Fruit fly (Drosophila melanogaster) whole organism, adult: ENCODE data around the gene mbf1.

Experiments
- CG11617 ChIP-seq: fragments of 200-800 bp; sonication (Bioruptor generic); optimal IDR thresholded peaks from 2 replicates; lab custom pipeline; 2017; ENCODE audit warnings: mild to moderate bottlenecking, missing biosample characterization, missing genetic modification reagents, missing genetic modification characterization
- CG12768 ChIP-seq: fragments of 200-800 bp; sonication (Bioruptor generic); optimal IDR thresholded peaks from 2 replicates; lab custom pipeline; 2017; ENCODE audit warnings: missing biosample characterization, missing genetic modification characterization, mild to moderate bottlenecking, moderate library complexity, missing genetic modification reagents
- CG14711 ChIP-seq: fragments of 200-800 bp; sonication (Bioruptor generic); optimal IDR thresholded peaks from 2 replicates; lab custom pipeline; 2018; ENCODE audit warnings: missing biosample characterization, mild to moderate bottlenecking, missing genetic modification characterization, moderate library complexity
- CG1620 ChIP-seq: fragments of 200-800 bp; sonication (Bioruptor generic); optimal IDR thresholded peaks from 2 replicates; lab custom pipeline; 2016; ENCODE audit warnings: missing biosample characterization, missing genetic modification characterization
- CG33017 ChIP-seq: fragments of 200-800 bp; sonication (Bioruptor generic); optimal IDR thresholded peaks from 2 replicates; lab custom pipeline; 2018; ENCODE audit warnings: missing biosample characterization, mild to moderate bottlenecking, missing genetic modification characterization, moderate library complexity
- CG5204 ChIP-seq: fragments of 200-800 bp; sonication (Bioruptor generic); optimal IDR thresholded peaks from 2 replicates; lab custom pipeline; 2016; ENCODE audit warnings: missing biosample characterization, missing genetic modification characterization
- CG7045 ChIP-seq: fragments of 200-800 bp; sonication (Bioruptor generic); optimal IDR thresholded peaks from 2 replicates; lab custom pipeline; 2017; ENCODE audit warnings: missing biosample characterization, mild to moderate bottlenecking, missing genetic modification characterization
- CG7101 ChIP-seq: fragments of 200-800 bp; sonication (Bioruptor generic); optimal IDR thresholded peaks from 2 replicates; lab custom pipeline; 2018; ENCODE audit warnings: missing biosample characterization, mild to moderate bottlenecking, missing genetic modification characterization, moderate library complexity
- Clk ChIP-seq: fragments of 200-800 bp; sonication (Bioruptor generic); optimal IDR thresholded peaks from 2 replicates; lab custom pipeline; 2017; ENCODE audit warnings: missing biosample characterization, missing genetic modification characterization
- Crg-1 ChIP-seq: fragments of 200-800 bp; sonication (Bioruptor generic); optimal IDR thresholded peaks from 2 replicates; lab custom pipeline; 2016; ENCODE audit warnings: missing biosample characterization, missing genetic modification characterization
- Hr96 ChIP-seq: fragments of 200-800 bp; sonication (Bioruptor generic); optimal IDR thresholded peaks from 2 replicates; lab custom pipeline; 2016; ENCODE audit warnings: missing biosample characterization, missing genetic modification characterization
- Mnt ChIP-seq: fragments of 200-800 bp; sonication (Bioruptor generic); optimal IDR thresholded peaks from 2 replicates; lab custom pipeline; 2016; ENCODE audit warnings: missing biosample characterization, mild to moderate bottlenecking, missing genetic modification characterization
- bab1 ChIP-seq: fragments of 200-800 bp; sonication (Bioruptor generic); optimal IDR thresholded peaks from 3 replicates; lab custom pipeline; 2019; ENCODE audit warnings: missing biosample characterization, mild to moderate bottlenecking, missing genetic modification characterization, moderate library complexity
- cic ChIP-seq: fragments of 200-800 bp; sonication (Bioruptor generic); optimal IDR thresholded peaks from 2 replicates; lab custom pipeline; 2017; ENCODE audit warnings: missing biosample characterization, mild to moderate bottlenecking, missing genetic modification characterization, moderate library complexity
- cnc ChIP-seq, 2 experiments: fragments of >200 bp; optimal IDR thresholded peaks; 2 replicates each; lab custom pipeline; 2017
- kay ChIP-seq: fragments of 200-800 bp; sonication (Bioruptor generic); peaks from one replicate; lab custom pipeline; 2016; ENCODE audit warnings: missing biosample characterization, missing genetic modification characterization, borderline replicate concordance
- ovo ChIP-seq: fragments of 200-800 bp; sonication (Bioruptor generic); optimal IDR thresholded peaks from 2 replicates; lab custom pipeline; 2016; ENCODE audit warnings: missing biosample characterization, missing genetic modification characterization
- pad ChIP-seq: fragments of 200-800 bp; sonication (Bioruptor generic); optimal IDR thresholded peaks from 3 replicates; lab custom pipeline; 2017; ENCODE audit warnings: missing biosample characterization, missing genetic modification characterization, mild to moderate bottlenecking, moderate library complexity, missing genetic modification reagents
- tj ChIP-seq: fragments of 200-800 bp; sonication (Bioruptor generic); optimal IDR thresholded peaks from 3 replicates; lab custom pipeline; 2017; ENCODE audit warnings: missing biosample characterization, mild to moderate bottlenecking, missing genetic modification characterization, moderate library complexity
- toe ChIP-seq: fragments of 200-800 bp; sonication (Bioruptor generic); optimal IDR thresholded peaks from 2 replicates; lab custom pipeline; 2016; ENCODE audit warnings: missing biosample characterization, missing genetic modification characterization

Gene mbf1

dm6 chr3L:16556523-16556922, 17.7 kb upstream of the mbf1 start, which contains the start of gene CG4229:
Gene CG4229 (plus strand): TSS chr3L:16556823.
- TF ChIP-seq cic (GFP tag; lab: Kevin White, UChicago) (no peak), ovo (GFP tag; lab: Kevin White, UChicago) (no peak), CG33017 (no peak), Crg-1 (GFP tag; lab: Kevin White, UChicago) (no peak)

DNA sequence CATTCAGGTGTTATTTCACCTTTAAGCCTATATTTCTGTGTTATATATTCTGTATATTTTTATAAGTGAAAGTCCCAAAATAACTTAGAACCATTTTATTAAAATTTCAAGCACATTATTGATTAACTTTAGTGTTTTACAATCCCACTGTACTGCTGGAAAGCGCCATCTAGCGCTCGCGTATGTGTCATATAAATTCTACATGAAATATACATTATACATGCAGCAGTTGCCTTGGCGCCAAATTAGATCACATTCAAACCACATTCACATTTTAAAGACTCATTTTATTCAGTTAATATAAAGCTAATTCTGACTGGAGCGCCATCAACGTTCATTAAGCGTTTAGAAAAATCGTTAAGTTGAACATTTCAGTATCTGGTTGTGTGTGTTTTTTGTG, 10.9 kb upstream of the mbf1 start:
- no peak for TF ChIP-seq CG33017
- TF ChIP-seq cnc (optimal IDR thresholded peaks at IDR 0.05; lab: Kevin White, UChicago) = no peak
- no peak for TF ChIP-seq kay (GFP tag; lab: Kevin White, UChicago)
- TF ChIP-seq Mnt (GFP tag; lab: Kevin White, UChicago) = no peak
- no peak for TF ChIP-seq tj (GFP tag; lab: Kevin White, UChicago)
- TF ChIP-seq CG14711 (tag; lab: Kevin White, UChicago) = no peak
- TF ChIP-seq toe = no peak
- no peak for TF ChIP-seq Crg-1 (GFP tag; lab: Kevin White, UChicago)
- TF ChIP-seq Hr96 = no peak
- no peak for TF ChIP-seq cic (GFP tag; lab: Kevin White, UChicago)
- no peak for TF ChIP-seq CG5204 (GFP tag; lab: Kevin White, UChicago)
- TF ChIP-seq bab1 (GFP tag; lab: Kevin White, UChicago) = no peak

DNA sequence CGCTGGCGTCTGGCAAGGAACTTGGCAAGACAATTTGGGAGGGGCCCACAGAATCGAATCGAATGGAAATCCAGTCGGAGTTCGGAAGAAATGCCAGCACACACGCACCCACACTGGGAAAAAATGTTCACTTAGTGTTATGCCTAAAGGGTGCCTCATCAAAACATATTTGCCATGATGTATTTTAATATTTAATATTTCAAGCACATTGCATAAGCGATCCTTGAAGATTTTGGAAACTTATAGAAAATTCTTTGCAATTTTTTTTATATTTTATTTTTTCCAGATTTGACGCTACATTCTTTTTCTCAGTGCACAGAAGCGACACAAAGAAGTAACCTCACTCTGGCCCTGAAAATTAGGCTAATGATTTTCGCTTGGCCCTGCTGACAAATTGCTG, 8.1 kb upstream of the mbf1 start:
- TF ChIP-seq pad (GFP tag; lab: Kevin White, UChicago) (no peak), CG11617 (GFP tag; lab: Kevin White, UChicago) (no peak), CG7045 (no peak), cnc (optimal IDR thresholded peaks at IDR 0.05; lab: Kevin White, UChicago) (no peak), CG33017 (no peak), CG1620 (GFP tag; lab: Kevin White, UChicago) (no peak), cic (GFP tag; lab: Kevin White, UChicago) (no peak), Clk (GFP tag; lab: Kevin White, UChicago) (no peak), Hr96 (no peak), ovo (GFP tag; lab: Kevin White, UChicago) (no peak), Crg-1 (GFP tag; lab: Kevin White, UChicago) (no peak), CG12768 (GFP tag; lab: Kevin White, UChicago) (no peak), Mnt (GFP tag; lab: Kevin White, UChicago) (no peak), kay (GFP tag; lab: Kevin White, UChicago) (no peak)

dm6 chr3L:16566700-16567221, 7.5 kb upstream of the mbf1 start, which contains the start of gene UQCR-6.4L:
Gene UQCR-6.4L (plus strand): TSS chr3L:16566750.
- no peak for TF ChIP-seq Crg-1 (GFP tag; lab: Kevin White, UChicago)
- no peak for TF ChIP-seq pad (GFP tag; lab: Kevin White, UChicago)
- no peak for TF ChIP-seq tj (GFP tag; lab: Kevin White, UChicago)
- no peak for TF ChIP-seq CG33017
- no peak for TF ChIP-seq kay (GFP tag; lab: Kevin White, UChicago)
- no peak for TF ChIP-seq cic (GFP tag; lab: Kevin White, UChicago)
- TF ChIP-seq Mnt (GFP tag; lab: Kevin White, UChicago) = no peak
- no peak for TF ChIP-seq Clk (GFP tag; lab: Kevin White, UChicago)
- TF ChIP-seq ovo (GFP tag; lab: Kevin White, UChicago) = no peak
- no peak for TF ChIP-seq bab1 (GFP tag; lab: Kevin White, UChicago)
- no peak for TF ChIP-seq CG12768 (GFP tag; lab: Kevin White, UChicago)

DNA sequence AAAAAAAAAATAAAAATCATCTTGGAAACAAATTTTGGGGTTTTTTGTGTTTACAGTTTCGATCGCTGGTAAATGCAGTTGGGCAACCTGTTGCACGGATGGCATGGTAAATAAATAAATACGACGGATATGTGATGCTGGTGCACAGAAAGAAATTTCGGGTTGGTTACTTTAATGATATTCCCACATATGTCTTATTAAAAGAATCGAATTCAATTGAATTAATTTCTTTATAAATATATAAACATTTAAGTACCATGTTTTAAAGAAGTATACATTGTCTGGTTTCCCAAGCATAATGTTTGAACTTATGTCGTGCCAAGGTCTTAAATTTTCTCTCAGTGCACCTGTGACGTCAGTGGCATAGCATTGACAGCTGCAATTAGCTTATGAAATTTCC, 6.7 kb upstream of the mbf1 start:
- TF ChIP-seq cnc (optimal IDR thresholded peaks at IDR 0.05; lab: Kevin White, UChicago) (no peak), CG12768 (GFP tag; lab: Kevin White, UChicago) (no peak)

dm6 chr3L:16569456-16569855, 4.8 kb upstream of the mbf1 start:
- TF ChIP-seq tj (GFP tag; lab: Kevin White, UChicago) = no peak
- no peak for TF ChIP-seq CG7045
- no peak for TF ChIP-seq CG14711 (tag; lab: Kevin White, UChicago)
- TF ChIP-seq CG11617 (GFP tag; lab: Kevin White, UChicago) = no peak
- no peak for TF ChIP-seq Crg-1 (GFP tag; lab: Kevin White, UChicago)
- TF ChIP-seq CG1620 (GFP tag; lab: Kevin White, UChicago) = no peak
- TF ChIP-seq toe = no peak
- TF ChIP-seq CG7101 (tag; lab: Kevin White, UChicago) = no peak
- TF ChIP-seq bab1 (GFP tag; lab: Kevin White, UChicago) = no peak

DNA sequence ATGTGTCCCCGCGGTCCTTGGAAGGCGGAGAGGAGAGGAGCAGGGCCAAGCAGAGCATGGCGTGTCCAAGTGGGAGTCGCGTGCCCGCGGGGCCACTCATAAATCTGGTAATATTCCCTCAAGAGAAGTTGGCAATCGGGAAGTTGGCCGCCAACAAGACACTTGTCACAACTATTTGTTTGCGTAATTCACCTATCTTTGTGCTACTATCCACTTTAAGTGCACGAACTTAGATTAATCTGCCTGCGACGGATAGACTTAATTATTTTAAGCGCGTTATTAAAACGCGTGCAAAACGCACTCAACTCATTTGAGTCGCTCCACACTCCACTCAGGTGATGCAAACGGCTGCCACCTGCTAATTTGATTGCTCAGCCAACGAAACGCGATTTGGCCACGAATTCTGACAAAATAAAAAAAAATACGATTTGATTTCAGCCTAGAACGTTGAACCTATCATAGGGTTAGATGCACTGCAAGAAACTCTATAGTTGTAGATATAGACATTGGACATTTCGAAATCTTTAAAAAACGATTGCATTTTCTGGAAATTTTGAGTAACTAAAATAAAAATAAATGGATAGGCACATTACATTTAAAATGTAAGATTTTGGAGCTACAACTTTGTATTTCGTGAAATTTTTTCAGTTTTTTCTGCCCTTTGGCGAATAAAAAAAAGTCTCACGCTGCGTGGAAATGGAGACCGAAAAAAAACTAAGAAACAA, 3.1 kb upstream of the mbf1 start:
- no peak for TF ChIP-seq CG5204 (GFP tag; lab: Kevin White, UChicago)
- TF ChIP-seq Mnt (GFP tag; lab: Kevin White, UChicago) = no peak
- TF ChIP-seq toe = no peak
- TF ChIP-seq ovo (GFP tag; lab: Kevin White, UChicago) = no peak
- TF ChIP-seq CG12768 (GFP tag; lab: Kevin White, UChicago) = no peak
- peak; percentile 19 for TF ChIP-seq kay (GFP tag; lab: Kevin White, UChicago)
